Worm (Caenorhabditis elegans): Measurements from ENCODE around the gene T10C6.6.
"Not testable (repeated sequence)": the region's sequence is repeated elsewhere in the genome, so short reads cannot be mapped to it uniquely, and the experiment has no call there.

The T10C6.6 gene

ce11 chrV:16032761-16033160 lies 8.6 kb downstream of the T10C6.6 start, which contains the start of gene T10C6.16:
Gene T10C6.16 (minus strand): TSS chrV:16033005.
- TF ChIP-seq D1046.2 (GFP tag; IDR thresholded peaks at IDR 0.05) (no peak), snpc-1.2 (GFP tag; IDR thresholded peaks at IDR 0.05) (0 out of 2 replicates have a peak, but pooled peaks have one; percentile 8), aha-1 (tag) (peak; percentile 79), unc-62 (GFP tag; optimal IDR thresholded peaks at IDR 0.05 in 1 of 2) (peak in 1 of 2 experiments; percentile 97), unc-62 (tag; optimal IDR thresholded peaks at IDR 0.05) (no peak)

- TF ChIP-seq Y75B8A.6 (GFP tag; IDR thresholded peaks at IDR 0.05): no peak
- peak; percentile 54 for TF ChIP-seq set-16 (GFP tag; IDR thresholded peaks at IDR 0.05)
These were observed 9.4 kb downstream of the T10C6.6 start for ce11 chrV:16033491-16033890.

- TF ChIP-seq duxl-1 (tag; optimal IDR thresholded peaks at IDR 0.05; ENCODE audit: poor library complexity) (no peak), ceh-62 (tag; optimal IDR thresholded peaks at IDR 0.05) (no peak), skn-1 (tag; optimal IDR thresholded peaks at IDR 0.05) (no peak), nhr-28 (tag; optimal IDR thresholded peaks at IDR 0.05) (no peak), nhr-42 (GFP tag; IDR thresholded peaks at IDR 0.05) (no peak), ceh-32 (tag; optimal IDR thresholded peaks at IDR 0.05; ENCODE audit: poor library complexity) (no peak), daf-16 (GFP tag; optimal IDR thresholded peaks at IDR 0.05) (no peak), daf-16 (tag; optimal IDR thresholded peaks at IDR 0.05) (no peak), ceh-28 (tag; optimal IDR thresholded peaks at IDR 0.05) (no peak), mes-2 (tag; optimal IDR thresholded peaks at IDR 0.05; ENCODE audit: poor library complexity, severe bottlenecking) (no peak), aly-2 (tag; optimal IDR thresholded peaks at IDR 0.05) (no peak), unc-130 (GFP tag; optimal IDR thresholded peaks at IDR 0.05) (no peak), ama-1 (optimal IDR thresholded peaks at IDR 0.05) (no peak), unc-62 (GFP tag; optimal IDR thresholded peaks at IDR 0.05 in 1 of 2) (no peak), unc-62 (tag; optimal IDR thresholded peaks at IDR 0.05) (no peak), zip-11 (GFP tag; IDR thresholded peaks at IDR 0.05) (no peak), nhr-10 (tag; optimal IDR thresholded peaks at IDR 0.05) (no peak), gei-8 (GFP tag; optimal IDR thresholded peaks at IDR 0.05) (no peak)
These were observed 12.0 kb downstream of the T10C6.6 start, which contains the start of gene T10C6.10 for ce11 chrV:16036166-16036565. Gene T10C6.10 (plus strand): TSS chrV:16036413.

- TF ChIP-seq dve-1 (tag; optimal IDR thresholded peaks at IDR 0.05; ENCODE audit: insufficient read depth) (peak; percentile 98), nhr-25 (tag; optimal IDR thresholded peaks at IDR 0.05; ENCODE audit: borderline replicate concordance, insufficient read depth) (peak; percentile 74), duxl-1 (tag; optimal IDR thresholded peaks at IDR 0.05; ENCODE audit: poor library complexity) (peak; percentile 85), mep-1 (tag; optimal IDR thresholded peaks at IDR 0.05) (peak; percentile 75), spr-1 (tag; optimal IDR thresholded peaks at IDR 0.05) (peak; percentile 40), nhr-6 (tag; optimal IDR thresholded peaks at IDR 0.05) (peak; percentile 5), nhr-28 (tag; optimal IDR thresholded peaks at IDR 0.05) (peak; percentile 64), mes-2 (tag; optimal IDR thresholded peaks at IDR 0.05; ENCODE audit: poor library complexity, severe bottlenecking) (peak; percentile 80), lin-38 (GFP tag; IDR thresholded peaks at IDR 0.05) (peak; percentile 23), dmd-6 (GFP tag; IDR thresholded peaks at IDR 0.05) (peak; percentile 53), rbr-2 (tag; optimal IDR thresholded peaks at IDR 0.05) (peak; percentile 32), nhr-102 (tag; optimal IDR thresholded peaks at IDR 0.05) (peak; percentile 83), php-3 (GFP tag; IDR thresholded peaks at IDR 0.05) (peak; percentile 62; the same call in 1 of the 2 replicates), daf-16 (tag; optimal IDR thresholded peaks at IDR 0.05) (peak; percentile 73), nhr-42 (GFP tag; IDR thresholded peaks at IDR 0.05) (peak; percentile 72; the same call in 1 of the 2 replicates), hlh-11 (tag; optimal IDR thresholded peaks at IDR 0.05) (peak; percentile 74), nhr-48 (tag; optimal IDR thresholded peaks at IDR 0.05) (peak; percentile 37), aha-1 (tag) (peak; percentile 94), dpl-1 (GFP tag; optimal IDR thresholded peaks at IDR 0.05) (peak; percentile 48)
- not testable (repeated sequence) for TF ChIP-seq daf-16 (GFP tag; optimal IDR thresholded peaks at IDR 0.05)
These were observed 16.2 kb downstream of the T10C6.6 start, which contains the start of the genes his-4 and his-3 for ce11 chrV:16040140-16040827. Gene his-4 (minus strand): TSS chrV:16040515. Gene his-3 (plus strand): TSS chrV:16040808.

Data from whole organism, L4 larva.